Comparison of ENCODE assay signal across 1 worm cellular context in the genomic region with DNA sequence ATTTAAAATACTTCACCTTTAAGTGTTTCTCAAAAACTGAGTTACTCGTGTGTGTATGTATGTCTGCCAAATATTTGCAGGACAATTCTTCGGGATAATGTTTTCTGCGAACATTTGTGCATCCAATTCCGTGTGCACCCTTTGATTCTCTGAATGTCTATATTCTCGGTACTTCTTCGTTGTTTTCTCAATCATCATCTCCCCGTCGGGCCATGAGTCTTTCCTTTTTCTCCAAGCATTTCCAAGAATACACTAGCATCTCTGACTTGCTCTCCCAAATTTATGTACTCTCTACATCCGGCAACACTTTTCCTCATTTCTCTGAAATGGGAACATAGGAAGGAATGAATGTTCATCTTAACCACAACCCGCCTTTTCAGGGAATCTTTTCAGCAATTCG.
TF ChIP-seq lines count a peak whose summit lies in the region.

No protein-coding gene starts in this region.

TF ChIP-seq in whole organism, L1 larva, 84 proteins besides CTCF, POLR2A, EP300 and RAD21 (continued from another document):
- TF ChIP-seq xbp-1 (tag; optimal IDR thresholded peaks at IDR 0.05; lab: Kevin White, UChicago): peak; percentile 33
- no peak for TF ChIP-seq nhr-28 (tag; optimal IDR thresholded peaks at IDR 0.05; lab: Kevin White, UChicago)
- peak; percentile 79 for TF ChIP-seq egl-13 (tag; optimal IDR thresholded peaks at IDR 0.05; lab: Kevin White, UChicago)
- TF ChIP-seq ceh-82 (tag; optimal IDR thresholded peaks at IDR 0.05; lab: Kevin White, UChicago): no peak
- no peak for TF ChIP-seq unc-62 (GFP tag; optimal IDR thresholded peaks at IDR 0.05; lab: Kevin White, UChicago)
- TF ChIP-seq C04F5.9 (tag; optimal IDR thresholded peaks at IDR 0.05; lab: Kevin White, UChicago): no peak
- TF ChIP-seq tlp-1 (tag; optimal IDR thresholded peaks at IDR 0.05; lab: Kevin White, UChicago): no peak
- no peak for TF ChIP-seq mdl-1 (tag; optimal IDR thresholded peaks at IDR 0.05; lab: Kevin White, UChicago)
- TF ChIP-seq ces-1 (GFP tag; optimal IDR thresholded peaks at IDR 0.05; lab: Kevin White, UChicago): no peak
- TF ChIP-seq nhr-237 (tag; optimal IDR thresholded peaks at IDR 0.05; lab: Kevin White, UChicago): no peak
- TF ChIP-seq unc-86 (tag; optimal IDR thresholded peaks at IDR 0.05; lab: Kevin White, UChicago): peak; percentile 71
- TF ChIP-seq dsc-1 (tag; optimal IDR thresholded peaks at IDR 0.05; lab: Kevin White, UChicago): peak; percentile 63
- TF ChIP-seq efl-3 (GFP tag; optimal IDR thresholded peaks at IDR 0.05; lab: Kevin White, UChicago): no peak
- no peak for TF ChIP-seq vab-15 (tag; optimal IDR thresholded peaks at IDR 0.05; lab: Kevin White, UChicago)
- no peak for TF ChIP-seq rnt-1 (tag; optimal IDR thresholded peaks at IDR 0.05; lab: Kevin White, UChicago)
TF ChIP-seq in whole organism, L1 larva: peak in this region for 18.
